Worm (Caenorhabditis elegans): ENCODE measurements around the gene Y49A10A.2.
A peak's percentile ranks its signal among the peaks of the same experiment; 100 is the strongest.

Gene Y49A10A.2

DNA sequence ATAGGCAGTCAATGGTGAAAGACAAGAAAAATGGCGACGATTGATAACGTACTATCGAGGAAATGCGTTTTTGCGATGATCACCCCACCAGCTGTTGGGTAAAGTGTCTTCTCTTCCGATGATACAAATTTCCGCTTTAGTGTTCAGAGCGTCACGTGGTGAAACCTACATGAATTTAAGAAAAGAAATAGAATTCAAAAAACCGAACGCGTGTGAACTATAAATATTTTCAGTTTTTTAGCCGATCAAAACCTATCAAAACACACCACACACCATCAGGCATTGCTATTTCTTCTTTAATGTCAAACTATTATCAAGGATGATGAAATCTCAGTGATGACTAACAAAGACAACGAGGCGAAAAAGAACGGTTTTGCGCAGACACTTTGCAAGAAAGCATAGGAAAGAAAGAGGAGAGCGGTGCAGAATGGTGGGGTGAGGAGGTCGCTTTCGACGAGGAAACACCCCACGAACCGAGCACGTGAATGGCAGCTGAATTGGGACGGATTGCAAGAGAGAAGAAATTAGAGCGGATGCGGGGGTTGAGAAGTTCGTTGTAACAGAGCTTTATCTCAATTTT lies 40.3 kb downstream of the Y49A10A.2 start:
- peak; percentile 47 for TF ChIP-seq unc-62 (GFP tag; optimal IDR thresholded peaks at IDR 0.05)
- TF ChIP-seq madf-6 (GFP tag; IDR thresholded peaks at IDR 0.05) = no peak
- no peak for TF ChIP-seq F57A8.1 (GFP tag; optimal IDR thresholded peaks at IDR 0.05)
- peak; percentile 38; the same call in 1 of the 2 replicates for TF ChIP-seq K11D2.4 (GFP tag; IDR thresholded peaks at IDR 0.05)
- peak; percentile 23 for TF ChIP-seq gei-17 (GFP tag; optimal IDR thresholded peaks at IDR 0.05)
- TF ChIP-seq B0336.3 (GFP tag; IDR thresholded peaks at IDR 0.05) = peak; percentile 31; the same call in 1 of the 2 replicates
- TF ChIP-seq K12H6.12 (tag; optimal IDR thresholded peaks at IDR 0.05) = peak; percentile 22
- TF ChIP-seq let-607 (tag; optimal IDR thresholded peaks at IDR 0.05) = peak in 1 of 2 experiments; percentile 3
- TF ChIP-seq nhr-80 (tag; optimal IDR thresholded peaks at IDR 0.05) = peak; percentile 81
- TF ChIP-seq lin-40 (tag; optimal IDR thresholded peaks at IDR 0.05) = peak; percentile 55
- TF ChIP-seq sptf-2 (GFP tag; optimal IDR thresholded peaks at IDR 0.05) = no peak
- TF ChIP-seq F10E7.11 (tag; optimal IDR thresholded peaks at IDR 0.05) = no peak
- no peak for TF ChIP-seq attf-5 (GFP tag; optimal IDR thresholded peaks at IDR 0.05)
- peak; percentile 75 for TF ChIP-seq cebp-1 (GFP tag; IDR thresholded peaks at IDR 0.05)
- peak; percentile 89 for TF ChIP-seq cebp-1 (tag; optimal IDR thresholded peaks at IDR 0.05)
- peak; percentile 4 for TF ChIP-seq F22D6.2 (tag; optimal IDR thresholded peaks at IDR 0.05)
- no peak for TF ChIP-seq ceh-27 (GFP tag; optimal IDR thresholded peaks at IDR 0.05)
- peak; percentile 78 for TF ChIP-seq zfh-2 (GFP tag; conservative IDR thresholded peaks at IDR 0.05)
- TF ChIP-seq atf-7 (tag; optimal IDR thresholded peaks at IDR 0.05) = peak; percentile 48
- TF ChIP-seq mcd-1 (GFP tag; IDR thresholded peaks at IDR 0.05) = 0 out of 2 replicates have a peak, but pooled peaks have one; percentile 7
- TF ChIP-seq ztf-26 (tag; optimal IDR thresholded peaks at IDR 0.05) = peak; percentile 56

ce11 chrX:10327323-10328022 lies 45.0 kb downstream of the Y49A10A.2 start, which contains the start of gene acl-5:
acl-5 (minus strand) TSS chrX:10327456.
- no peak for TF ChIP-seq tbx-9 (tag; optimal IDR thresholded peaks at IDR 0.05; ENCODE audit: borderline replicate concordance)
- TF ChIP-seq him-1 (tag; optimal IDR thresholded peaks at IDR 0.05) = no peak
- TF ChIP-seq nhr-80 (tag; optimal IDR thresholded peaks at IDR 0.05) = peak; percentile 50
- peak; percentile 1 for TF ChIP-seq F23B12.7 (tag; optimal IDR thresholded peaks at IDR 0.05; ENCODE audit: insufficient read depth)

DNA sequence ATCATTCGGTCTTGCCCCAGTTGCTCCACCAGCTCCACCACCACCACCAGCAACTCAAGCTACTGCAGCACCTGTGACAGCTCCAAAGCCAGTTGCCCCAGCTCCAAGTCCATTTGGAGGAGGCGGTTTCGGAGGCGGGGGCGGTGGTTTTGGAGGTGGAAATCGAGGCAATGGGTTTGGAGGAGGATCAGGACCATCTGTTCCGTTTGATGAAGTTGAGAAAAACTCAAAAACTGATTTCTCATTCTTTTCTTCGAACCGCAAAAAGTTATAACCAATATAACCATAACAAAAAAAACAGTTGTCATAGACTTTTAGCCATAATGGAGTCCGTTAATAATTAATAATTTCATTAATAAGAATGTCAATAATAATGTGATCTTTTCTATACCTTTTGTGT lies 51.1 kb downstream of the Y49A10A.2 start:
- no peak for TF ChIP-seq somi-1 (GFP tag; optimal IDR thresholded peaks at IDR 0.05)
- no peak for TF ChIP-seq ZK185.1 (tag; optimal IDR thresholded peaks at IDR 0.05; ENCODE audit: poor library complexity, severe bottlenecking)
- TF ChIP-seq cebp-2 (GFP tag; IDR thresholded peaks at IDR 0.05) = 0 out of 2 replicates have a peak, but pooled peaks have one; percentile 25
- no peak for TF ChIP-seq akir-1 (GFP tag; optimal IDR thresholded peaks at IDR 0.05)
- TF ChIP-seq rec-8 (tag; optimal IDR thresholded peaks at IDR 0.05) = no peak
- no peak for TF ChIP-seq ceh-40 (GFP tag; IDR thresholded peaks at IDR 0.05)
- TF ChIP-seq mcd-1 (GFP tag; IDR thresholded peaks at IDR 0.05) = no peak
- TF ChIP-seq egrh-3 (GFP tag; IDR thresholded peaks at IDR 0.05) = peak; percentile 40; the same call in 1 of the 2 replicates
- TF ChIP-seq ztf-6 (GFP tag; IDR thresholded peaks at IDR 0.05) = no peak
- TF ChIP-seq ets-4 (GFP tag; optimal IDR thresholded peaks at IDR 0.05) = no peak
- no peak for TF ChIP-seq hlh-12 (tag; optimal IDR thresholded peaks at IDR 0.05)
- no peak for TF ChIP-seq ztf-25 (GFP tag; IDR thresholded peaks at IDR 0.05)
- no peak for TF ChIP-seq hsf-1 (GFP tag; IDR thresholded peaks at IDR 0.05)
- no peak for TF ChIP-seq ama-1 (optimal IDR thresholded peaks at IDR 0.05)
- TF ChIP-seq ama-1 (GFP tag; optimal IDR thresholded peaks at IDR 0.05) = no peak
- TF ChIP-seq snpc-1.3 (tag; optimal IDR thresholded peaks at IDR 0.05; ENCODE audit: insufficient read depth) = no peak
- no peak for TF ChIP-seq athp-1 (tag; optimal IDR thresholded peaks at IDR 0.05)
- TF ChIP-seq lsl-1 (GFP tag; optimal IDR thresholded peaks at IDR 0.05) = no peak
